Worm (Caenorhabditis elegans): ENCODE measurements around the gene srd-7.

Gene srd-7

ce11 chrIV:10786731-10787130 is at the start of gene srd-7:
Gene srd-7, minus strand, starts transcription at chrIV:10786831.
- TF ChIP-seq peb-1 (tag; optimal IDR thresholded peaks at IDR 0.05) (no peak), C34F6.9 (tag; optimal IDR thresholded peaks at IDR 0.05) (no peak), ceh-82 (tag; optimal IDR thresholded peaks at IDR 0.05) (no peak), nhr-11 (tag; optimal IDR thresholded peaks at IDR 0.05) (no peak), ztf-11 (tag; optimal IDR thresholded peaks at IDR 0.05) (no peak), unc-55 (GFP tag; optimal IDR thresholded peaks at IDR 0.05) (no peak), nhr-25 (tag; optimal IDR thresholded peaks at IDR 0.05) (no peak), egl-27 (tag; optimal IDR thresholded peaks at IDR 0.05) (no peak), aly-2 (tag; optimal IDR thresholded peaks at IDR 0.05) (no peak), nhr-23 (tag; optimal IDR thresholded peaks at IDR 0.05) (no peak), nhr-21 (tag; optimal IDR thresholded peaks at IDR 0.05) (no peak), lin-39 (tag; optimal IDR thresholded peaks at IDR 0.05) (no peak)

- TF ChIP-seq dmd-4 (tag; optimal IDR thresholded peaks at IDR 0.05) (no peak), unc-39 (tag; optimal IDR thresholded peaks at IDR 0.05) (no peak), nhr-10 (tag; optimal IDR thresholded peaks at IDR 0.05) (no peak), unc-55 (GFP tag; optimal IDR thresholded peaks at IDR 0.05) (no peak), nhr-23 (tag; optimal IDR thresholded peaks at IDR 0.05) (no peak), ztf-4 (tag; optimal IDR thresholded peaks at IDR 0.05) (no peak), ama-1 (optimal IDR thresholded peaks at IDR 0.05) (no peak), F13H6.1 (tag; optimal IDR thresholded peaks at IDR 0.05) (no peak)
Observed at ce11 chrIV:10832148-10832547, 45.5 kb upstream of the srd-7 start, which contains the start of gene best-15. Gene best-15, minus strand, starts transcription at chrIV:10832248.

ce11 chrIV:10828049-10828448 is 41.4 kb upstream of the srd-7 start, which contains the start of gene npax-3:
Gene npax-3, minus strand, starts transcription at chrIV:10828149.
- TF ChIP-seq egl-27 (tag; optimal IDR thresholded peaks at IDR 0.05) = no peak
- no peak for TF ChIP-seq ZK546.5 (tag; optimal IDR thresholded peaks at IDR 0.05)
- no peak for TF ChIP-seq R02D3.7 (tag; optimal IDR thresholded peaks at IDR 0.05)
- TF ChIP-seq nhr-6 (tag; optimal IDR thresholded peaks at IDR 0.05) = no peak
- TF ChIP-seq ceh-16 (tag; optimal IDR thresholded peaks at IDR 0.05) = no peak
- TF ChIP-seq ama-1 (optimal IDR thresholded peaks at IDR 0.05) = no peak
- no peak for TF ChIP-seq lin-11 (tag; optimal IDR thresholded peaks at IDR 0.05)
- no peak for TF ChIP-seq lin-13 (GFP tag; optimal IDR thresholded peaks at IDR 0.05)
- TF ChIP-seq gmeb-1 (tag; optimal IDR thresholded peaks at IDR 0.05) = no peak
- TF ChIP-seq aly-2 (tag; optimal IDR thresholded peaks at IDR 0.05) = no peak
- TF ChIP-seq nhr-10 (tag; optimal IDR thresholded peaks at IDR 0.05) = no peak
- TF ChIP-seq nhr-77 (tag; optimal IDR thresholded peaks at IDR 0.05) = no peak
- TF ChIP-seq ceh-82 (tag; optimal IDR thresholded peaks at IDR 0.05) = no peak

- TF ChIP-seq lin-11 (tag; optimal IDR thresholded peaks at IDR 0.05) = no peak
- TF ChIP-seq nhr-6 (tag; optimal IDR thresholded peaks at IDR 0.05) = no peak
- no peak for TF ChIP-seq mab-5 (tag; optimal IDR thresholded peaks at IDR 0.05)
- no peak for TF ChIP-seq aly-2 (tag; optimal IDR thresholded peaks at IDR 0.05)
- TF ChIP-seq skn-1 (tag; optimal IDR thresholded peaks at IDR 0.05) = no peak
- peak; percentile 9 for TF ChIP-seq nhr-129 (tag; optimal IDR thresholded peaks at IDR 0.05)
- TF ChIP-seq nhr-11 (tag; optimal IDR thresholded peaks at IDR 0.05) = no peak
Observed at ce11 chrIV:10826029-10826428, 39.4 kb upstream of the srd-7 start.

ce11 chrIV:10825383-10825782 is 38.8 kb upstream of the srd-7 start:
- no peak for TF ChIP-seq gmeb-1 (tag; optimal IDR thresholded peaks at IDR 0.05)
- no peak for TF ChIP-seq lin-11 (tag; optimal IDR thresholded peaks at IDR 0.05)
- TF ChIP-seq unc-62 (GFP tag; optimal IDR thresholded peaks at IDR 0.05) = no peak
- no peak for TF ChIP-seq F13H6.1 (tag; optimal IDR thresholded peaks at IDR 0.05)
- no peak for TF ChIP-seq ceh-82 (tag; optimal IDR thresholded peaks at IDR 0.05)
- TF ChIP-seq fos-1 (tag; optimal IDR thresholded peaks at IDR 0.05) = no peak
- TF ChIP-seq mdl-1 (tag; optimal IDR thresholded peaks at IDR 0.05) = no peak
- TF ChIP-seq blmp-1 (tag; optimal IDR thresholded peaks at IDR 0.05; ENCODE audit: insufficient read depth) = no peak
- TF ChIP-seq dmd-4 (tag; optimal IDR thresholded peaks at IDR 0.05) = no peak
- TF ChIP-seq skn-1 (tag; optimal IDR thresholded peaks at IDR 0.05) = no peak
- TF ChIP-seq zag-1 (tag; optimal IDR thresholded peaks at IDR 0.05) = no peak
- no peak for TF ChIP-seq sma-9 (GFP tag; optimal IDR thresholded peaks at IDR 0.05)
- no peak for TF ChIP-seq sma-9 (tag; optimal IDR thresholded peaks at IDR 0.05)
- TF ChIP-seq elt-1 (tag; optimal IDR thresholded peaks at IDR 0.05) = no peak
- no peak for TF ChIP-seq mbf-1 (tag; optimal IDR thresholded peaks at IDR 0.05)
- TF ChIP-seq ztf-11 (tag; optimal IDR thresholded peaks at IDR 0.05) = no peak
- no peak for TF ChIP-seq mab-5 (tag; optimal IDR thresholded peaks at IDR 0.05)
- no peak for TF ChIP-seq nhr-10 (tag; optimal IDR thresholded peaks at IDR 0.05)
- no peak for TF ChIP-seq aly-2 (tag; optimal IDR thresholded peaks at IDR 0.05)
- no peak for TF ChIP-seq nhr-12 (tag; optimal IDR thresholded peaks at IDR 0.05)
- TF ChIP-seq nhr-21 (tag; optimal IDR thresholded peaks at IDR 0.05) = no peak

Data from whole organism, L2 larva.